Fruit fly (Drosophila melanogaster) whole organism: ENCODE results near the gene Btk.
A peak's percentile ranks its signal among the peaks of the same experiment; 100 is the strongest.

ENCODE experiments used
- CG8478 ChIP-seq: fragments of >200 bp; optimal IDR thresholded peaks from 2 replicates; lab custom pipeline; 2018; ENCODE audit warnings: inconsistent platforms
- Dll ChIP-seq: fragments of >200 bp; optimal IDR thresholded peaks from 2 replicates; lab custom pipeline; 2017
- EcR ChIP-seq, 2 experiments: fragments of >200 bp; optimal IDR thresholded peaks; 2 replicates each; lab custom pipeline; 2017; ENCODE audit warnings: missing biosample characterization in 2 of 2, missing genetic modification characterization in 2 of 2, missing genetic modification reagents in 2 of 2
- pan ChIP-seq: fragments of >200 bp; optimal IDR thresholded peaks from 2 replicates; lab custom pipeline; 2017
- psq ChIP-seq: fragments of >200 bp; optimal IDR thresholded peaks from 2 replicates; lab custom pipeline; 2017
- usp ChIP-seq: fragments of >200 bp; optimal IDR thresholded peaks from 2 replicates; lab custom pipeline; 2017; ENCODE audit warnings: missing biosample characterization, missing genetic modification characterization, mixed read lengths

Btk gene

dm6 chr2L:8284913-8285619, 15.8 kb downstream of the Btk start:
- no peak for TF ChIP-seq Dll (lab: Kevin White, UChicago)
- no peak for TF ChIP-seq CG8478 (lab: Kevin White, UChicago)
- TF ChIP-seq pan (lab: Kevin White, UChicago) = no peak
- no peak for TF ChIP-seq usp (GFP tag; lab: Kevin White, UChicago)
- no peak for TF ChIP-seq psq (lab: Kevin White, UChicago)
- TF ChIP-seq EcR (GFP tag; optimal IDR thresholded peaks at IDR 0.05; lab: Kevin White, UChicago) = no peak

dm6 chr2L:8281872-8282271, 19.0 kb downstream of the Btk start:
- TF ChIP-seq Dll (lab: Kevin White, UChicago) (no peak), pan (lab: Kevin White, UChicago) (no peak), CG8478 (lab: Kevin White, UChicago) (no peak), psq (lab: Kevin White, UChicago) (no peak), usp (GFP tag; lab: Kevin White, UChicago) (no peak), EcR (GFP tag; optimal IDR thresholded peaks at IDR 0.05; lab: Kevin White, UChicago) (no peak)

- TF ChIP-seq pan (lab: Kevin White, UChicago) (no peak), Dll (lab: Kevin White, UChicago) (no peak), usp (GFP tag; lab: Kevin White, UChicago) (no peak), psq (lab: Kevin White, UChicago) (no peak), EcR (GFP tag; optimal IDR thresholded peaks at IDR 0.05; lab: Kevin White, UChicago) (no peak), CG8478 (lab: Kevin White, UChicago) (no peak)
These were observed 20.7 kb downstream of the Btk start for dm6 chr2L:8280225-8280624.

- TF ChIP-seq EcR (GFP tag; optimal IDR thresholded peaks at IDR 0.05; lab: Kevin White, UChicago) (peak in 1 of 2 experiments; percentile 47), psq (lab: Kevin White, UChicago) (no peak)
These were observed 21.3 kb downstream of the Btk start for dm6 chr2L:8279400-8280065.

- TF ChIP-seq CG8478 (lab: Kevin White, UChicago) = no peak
- TF ChIP-seq EcR (GFP tag; optimal IDR thresholded peaks at IDR 0.05; lab: Kevin White, UChicago) = no peak
- TF ChIP-seq pan (lab: Kevin White, UChicago) = no peak
- no peak for TF ChIP-seq usp (GFP tag; lab: Kevin White, UChicago)
- no peak for TF ChIP-seq Dll (lab: Kevin White, UChicago)
- no peak for TF ChIP-seq psq (lab: Kevin White, UChicago)
These were observed 23.2 kb downstream of the Btk start for dm6 chr2L:8277561-8278201.

- TF ChIP-seq Dll (lab: Kevin White, UChicago) (no peak), EcR (GFP tag; optimal IDR thresholded peaks at IDR 0.05; lab: Kevin White, UChicago) (no peak), pan (lab: Kevin White, UChicago) (no peak), psq (lab: Kevin White, UChicago) (no peak), CG8478 (lab: Kevin White, UChicago) (no peak), usp (GFP tag; lab: Kevin White, UChicago) (no peak)
These were observed 24.0 kb downstream of the Btk start for dm6 chr2L:8276880-8277279.

dm6 chr2L:8276287-8276686, 24.6 kb downstream of the Btk start:
- no peak for TF ChIP-seq CG8478 (lab: Kevin White, UChicago)

dm6 chr2L:8274958-8275584, 25.8 kb downstream of the Btk start:
- no peak for TF ChIP-seq pan (lab: Kevin White, UChicago)
- no peak for TF ChIP-seq CG8478 (lab: Kevin White, UChicago)
- TF ChIP-seq EcR (GFP tag; optimal IDR thresholded peaks at IDR 0.05; lab: Kevin White, UChicago) = no peak
- no peak for TF ChIP-seq psq (lab: Kevin White, UChicago)
- no peak for TF ChIP-seq Dll (lab: Kevin White, UChicago)
- no peak for TF ChIP-seq usp (GFP tag; lab: Kevin White, UChicago)

- no peak for TF ChIP-seq Dll (lab: Kevin White, UChicago)
- TF ChIP-seq psq (lab: Kevin White, UChicago) = no peak
- TF ChIP-seq EcR (GFP tag; optimal IDR thresholded peaks at IDR 0.05; lab: Kevin White, UChicago) = no peak
- TF ChIP-seq CG8478 (lab: Kevin White, UChicago) = no peak
- TF ChIP-seq usp (GFP tag; lab: Kevin White, UChicago) = no peak
- no peak for TF ChIP-seq pan (lab: Kevin White, UChicago)
These were observed 26.8 kb downstream of the Btk start for dm6 chr2L:8274127-8274526.

dm6 chr2L:8270916-8271315, 30.0 kb downstream of the Btk start:
- TF ChIP-seq EcR (GFP tag; optimal IDR thresholded peaks at IDR 0.05; lab: Kevin White, UChicago) = no peak
- TF ChIP-seq usp (GFP tag; lab: Kevin White, UChicago) = no peak
- no peak for TF ChIP-seq Dll (lab: Kevin White, UChicago)
- TF ChIP-seq psq (lab: Kevin White, UChicago) = no peak
- no peak for TF ChIP-seq pan (lab: Kevin White, UChicago)
- TF ChIP-seq CG8478 (lab: Kevin White, UChicago) = no peak

- no peak for TF ChIP-seq psq (lab: Kevin White, UChicago)
- TF ChIP-seq Dll (lab: Kevin White, UChicago) = no peak
These were observed 32.2 kb downstream of the Btk start for dm6 chr2L:8268679-8269078.
